Fruit fly (Drosophila melanogaster) whole organism, prepupa: ENCODE data around the gene Nthl1.
A peak's percentile ranks its signal among the peaks of the same experiment; 100 is the strongest.

Experiments used
- Blimp-1 ChIP-seq: fragments of 200-800 bp; sonication (Bioruptor generic); optimal IDR thresholded peaks from 3 replicates; lab custom pipeline; 2017; ENCODE audit warnings: missing biosample characterization, missing genetic modification characterization, mild to moderate bottlenecking, moderate library complexity, missing genetic modification reagents
- CG10631 ChIP-seq: fragments of 200-800 bp; sonication (Bioruptor generic); optimal IDR thresholded peaks from 2 replicates; lab custom pipeline; 2016; ENCODE audit warnings: missing biosample characterization, missing genetic modification characterization
- CG10669 ChIP-seq: fragments of 200-800 bp; sonication (Bioruptor generic); optimal IDR thresholded peaks from 3 replicates; lab custom pipeline; 2018; ENCODE audit warnings: missing biosample characterization, mild to moderate bottlenecking, missing genetic modification characterization, moderate library complexity
- CG11294 ChIP-seq: fragments of 200-800 bp; sonication (Bioruptor generic); IDR thresholded peaks from 2 replicates; pipeline ENCODE4 v1.3.6; 2022; ENCODE audit warnings: missing biosample characterization, missing genetic modification characterization
- CG11762 ChIP-seq: fragments of 200-800 bp; sonication (Bioruptor generic); optimal IDR thresholded peaks from 3 replicates; lab custom pipeline; 2016; ENCODE audit warnings: missing biosample characterization, missing genetic modification characterization; ENCODE audit not compliant: insufficient read depth
- CG11902 ChIP-seq: fragments of 200-800 bp; sonication (Bioruptor generic); optimal IDR thresholded peaks from 3 replicates; lab custom pipeline; 2016; ENCODE audit warnings: missing biosample characterization, missing genetic modification characterization
- CG15336 ChIP-seq: fragments of 200-800 bp; sonication (Bioruptor generic); IDR thresholded peaks from 2 replicates; pipeline ENCODE4 v1.3.6; 2022; ENCODE audit warnings: missing biosample characterization, missing genetic modification characterization
- CG1621 ChIP-seq: fragments of 200-800 bp; sonication (Bioruptor generic); optimal IDR thresholded peaks from 3 replicates; lab custom pipeline; 2018; ENCODE audit warnings: missing biosample characterization, mild to moderate bottlenecking, missing genetic modification characterization
- CG16779 ChIP-seq: fragments of 200-800 bp; sonication (Bioruptor generic); optimal IDR thresholded peaks from 3 replicates; lab custom pipeline; 2017; ENCODE audit warnings: missing biosample characterization, mild to moderate bottlenecking, missing genetic modification characterization
- CG3032 ChIP-seq: fragments of 200-800 bp; optimal IDR thresholded peaks from 2 replicates; lab custom pipeline; 2019; ENCODE audit warnings: missing biosample characterization, mild to moderate bottlenecking, missing genetic modification characterization, moderate library complexity
- CG32006 ChIP-seq: fragments of 200-800 bp; sonication (Bioruptor generic); optimal IDR thresholded peaks from 3 replicates; lab custom pipeline; 2017; ENCODE audit warnings: missing biosample characterization, mild to moderate bottlenecking, missing genetic modification characterization
- CG34406 ChIP-seq: fragments of 200-800 bp; sonication (Bioruptor generic); optimal IDR thresholded peaks from 3 replicates; lab custom pipeline; 2016; ENCODE audit warnings: missing biosample characterization, missing genetic modification characterization
- CG3919 ChIP-seq: fragments of 200-800 bp; sonication (Bioruptor generic); optimal IDR thresholded peaks from 3 replicates; lab custom pipeline; 2016; ENCODE audit warnings: missing biosample characterization, missing genetic modification characterization
- CG4318 ChIP-seq: fragments of 200-800 bp; sonication (Bioruptor generic); optimal IDR thresholded peaks from 3 replicates; lab custom pipeline; 2017; ENCODE audit warnings: missing biosample characterization, mild to moderate bottlenecking, missing genetic modification characterization
- CG6163 ChIP-seq: fragments of 200-800 bp; sonication (Bioruptor generic); IDR thresholded peaks from 3 replicates; pipeline ENCODE4 v1.3.6; 2022; ENCODE audit warnings: missing biosample characterization, missing genetic modification characterization
- CG6276 ChIP-seq: fragments of 200-800 bp; sonication (Bioruptor generic); optimal IDR thresholded peaks from 2 replicates; lab custom pipeline; 2017; ENCODE audit warnings: missing biosample characterization, mild to moderate bottlenecking, missing genetic modification characterization
- CG6808 ChIP-seq: fragments of 200-800 bp; sonication (Bioruptor generic); optimal IDR thresholded peaks from 3 replicates; lab custom pipeline; 2017; ENCODE audit warnings: missing biosample characterization, missing genetic modification characterization, mild to moderate bottlenecking, moderate library complexity, missing genetic modification reagents
- CG7368 ChIP-seq: fragments of 200-800 bp; sonication (Bioruptor generic); optimal IDR thresholded peaks from 3 replicates; lab custom pipeline; 2016; ENCODE audit warnings: missing biosample characterization, missing genetic modification characterization
- CG8119 ChIP-seq: fragments of 200-800 bp; sonication (Bioruptor generic); IDR thresholded peaks from 3 replicates; pipeline ENCODE4 v1.3.6; 2022; ENCODE audit warnings: missing biosample characterization, missing genetic modification characterization
- CG8319 ChIP-seq: fragments of 200-800 bp; sonication (Bioruptor generic); optimal IDR thresholded peaks from 3 replicates; lab custom pipeline; 2016; ENCODE audit warnings: missing biosample characterization, missing genetic modification characterization
- CG8632 ChIP-seq: fragments of 200-800 bp; sonication (Bioruptor generic); optimal IDR thresholded peaks from 3 replicates; lab custom pipeline; 2016; ENCODE audit warnings: missing biosample characterization, missing genetic modification characterization
- CG9139 ChIP-seq: fragments of 200-800 bp; sonication (Bioruptor generic); optimal IDR thresholded peaks from 3 replicates; lab custom pipeline; 2017; ENCODE audit warnings: missing biosample characterization, mild to moderate bottlenecking, missing genetic modification characterization
- Eip75B ChIP-seq: fragments of 200-800 bp; sonication (Bioruptor generic); optimal IDR thresholded peaks from 3 replicates; lab custom pipeline; 2016; ENCODE audit warnings: missing biosample characterization, missing genetic modification characterization
- Eip78C ChIP-seq: fragments of 200-800 bp; sonication (Bioruptor generic); peaks from one replicate; lab custom pipeline; 2016; ENCODE audit warnings: missing biosample characterization, missing genetic modification characterization
- Eip93F ChIP-seq: fragments of 200-800 bp; sonication (Bioruptor generic); optimal IDR thresholded peaks from 2 replicates; lab custom pipeline; 2016; ENCODE audit warnings: missing biosample characterization, mild to moderate bottlenecking, missing genetic modification characterization
- Ets21C ChIP-seq: fragments of 200-800 bp; sonication (Bioruptor generic); optimal IDR thresholded peaks from 3 replicates; lab custom pipeline; 2016; ENCODE audit warnings: missing biosample characterization, missing genetic modification characterization
- Ets96B ChIP-seq: fragments of 200-800 bp; optimal IDR thresholded peaks from 2 replicates; lab custom pipeline; 2019; ENCODE audit warnings: missing biosample characterization, mild to moderate bottlenecking, missing genetic modification characterization, moderate library complexity
- Gug ChIP-seq: fragments of 200-800 bp; sonication (Bioruptor generic); IDR thresholded peaks from 2 replicates; pipeline ENCODE4 v1.3.6; 2022; ENCODE audit warnings: missing biosample characterization, missing genetic modification characterization
- Hr39 ChIP-seq: fragments of 200-800 bp; sonication (Bioruptor generic); optimal IDR thresholded peaks from 2 replicates; lab custom pipeline; 2016; ENCODE audit warnings: missing biosample characterization, missing genetic modification characterization
- Hr4 ChIP-seq: fragments of 200-800 bp; sonication (Bioruptor generic); optimal IDR thresholded peaks from 3 replicates; lab custom pipeline; 2016; ENCODE audit warnings: missing biosample characterization, missing genetic modification characterization
- Lpt ChIP-seq: fragments of 200-800 bp; sonication (Bioruptor generic); optimal IDR thresholded peaks from 3 replicates; lab custom pipeline; 2016; ENCODE audit warnings: missing biosample characterization, missing genetic modification characterization
- OdsH ChIP-seq: fragments of 200-800 bp; sonication (Bioruptor generic); optimal IDR thresholded peaks from 3 replicates; lab custom pipeline; 2016; ENCODE audit warnings: missing biosample characterization, missing genetic modification characterization
- Smox ChIP-seq: fragments of 200-800 bp; sonication (Bioruptor generic); optimal IDR thresholded peaks from 3 replicates; lab custom pipeline; 2016; ENCODE audit warnings: missing biosample characterization, missing genetic modification characterization
- Sox14 ChIP-seq: fragments of 200-800 bp; sonication (Bioruptor generic); optimal IDR thresholded peaks from 3 replicates; lab custom pipeline; 2016; ENCODE audit warnings: missing biosample characterization, missing genetic modification characterization
- Sox15 ChIP-seq: fragments of 200-800 bp; sonication (Bioruptor generic); optimal IDR thresholded peaks from 3 replicates; lab custom pipeline; 2016; ENCODE audit warnings: missing biosample characterization, missing genetic modification characterization
- acj6 ChIP-seq: fragments of 200-800 bp; sonication (Bioruptor generic); optimal IDR thresholded peaks from 3 replicates; lab custom pipeline; 2016; ENCODE audit warnings: missing biosample characterization, missing genetic modification characterization
- dac ChIP-seq: fragments of 200-800 bp; sonication (Bioruptor generic); optimal IDR thresholded peaks from 2 replicates; lab custom pipeline; 2017; ENCODE audit warnings: missing biosample characterization, mild to moderate bottlenecking, missing genetic modification characterization
- dsx ChIP-seq: fragments of 200-800 bp; optimal IDR thresholded peaks from 3 replicates; lab custom pipeline; 2019; ENCODE audit warnings: missing biosample characterization, mild to moderate bottlenecking, missing genetic modification characterization, moderate library complexity; ENCODE audit not compliant: poor library complexity, severe bottlenecking
- eg ChIP-seq: fragments of 200-800 bp; sonication (Bioruptor generic); IDR thresholded peaks from 3 replicates; pipeline ENCODE4 v1.3.6; 2022; ENCODE audit warnings: missing biosample characterization, missing genetic modification characterization
- fd59A ChIP-seq: fragments of 200-800 bp; sonication (Bioruptor generic); optimal IDR thresholded peaks from 2 replicates; lab custom pipeline; 2017; ENCODE audit warnings: missing biosample characterization, mild to moderate bottlenecking, missing genetic modification characterization, missing genetic modification reagents
- fd85E ChIP-seq: fragments of 200-800 bp; sonication (Bioruptor generic); optimal IDR thresholded peaks from 3 replicates; lab custom pipeline; 2016; ENCODE audit warnings: missing biosample characterization, missing genetic modification characterization
- fkh ChIP-seq: fragments of 200-800 bp; sonication (Bioruptor generic); optimal IDR thresholded peaks from 3 replicates; lab custom pipeline; 2017; ENCODE audit warnings: missing biosample characterization, mild to moderate bottlenecking, missing genetic modification characterization, moderate library complexity
- lz ChIP-seq: fragments of 200-800 bp; sonication (Bioruptor generic); optimal IDR thresholded peaks from 3 replicates; lab custom pipeline; 2016; ENCODE audit warnings: missing biosample characterization, missing genetic modification characterization
- pdm3 ChIP-seq: fragments of 200-800 bp; sonication (Bioruptor generic); optimal IDR thresholded peaks from 3 replicates; lab custom pipeline; 2016; ENCODE audit warnings: missing biosample characterization, missing genetic modification characterization
- salr ChIP-seq, 2 experiments: fragments of 200-800 bp; sonication (Bioruptor generic); optimal IDR thresholded peaks; 3 replicates each; lab custom pipeline; 2016 to 2018; ENCODE audit warnings: missing biosample characterization in 2 of 2, missing genetic modification characterization in 2 of 2, mild to moderate bottlenecking in 1 of 2
- ss ChIP-seq, 2 experiments: fragments of 200-800 bp; sonication (Bioruptor generic); optimal IDR thresholded peaks; 2 replicates in 1 of 2; 3 replicates in 1 of 2; lab custom pipeline; 2017 to 2018; ENCODE audit warnings: mild to moderate bottlenecking in 2 of 2, missing biosample characterization in 2 of 2, missing genetic modification characterization in 2 of 2, moderate library complexity in 1 of 2
- svp ChIP-seq: fragments of 200-800 bp; sonication (Bioruptor generic); peaks from one replicate; lab custom pipeline; 2016; ENCODE audit warnings: missing biosample characterization, missing genetic modification characterization
- topi ChIP-seq: fragments of 200-800 bp; sonication (Bioruptor generic); optimal IDR thresholded peaks from 3 replicates; lab custom pipeline; 2016; ENCODE audit warnings: missing biosample characterization, missing genetic modification characterization
- vri ChIP-seq: fragments of 200-800 bp; sonication (Bioruptor generic); optimal IDR thresholded peaks from 3 replicates; lab custom pipeline; 2016; ENCODE audit warnings: missing biosample characterization, mild to moderate bottlenecking, missing genetic modification characterization

Gene Nthl1

dm6 chr2L:20942206-20942863 lies 14.7 kb upstream of the Nthl1 start (continued):
- no peak for TF ChIP-seq CG6808
- no peak for TF ChIP-seq fkh (GFP tag; lab: Kevin White, UChicago)
- TF ChIP-seq CG9139 (GFP tag; lab: Kevin White, UChicago): no peak
- TF ChIP-seq Eip78C (GFP tag; lab: Kevin White, UChicago): peak; percentile 77
- TF ChIP-seq CG1621: no peak
- no peak for TF ChIP-seq CG8119
- TF ChIP-seq CG15336 (GFP tag; lab: Robert Waterston, UW): peak; percentile 38
- no peak for TF ChIP-seq Smox
- TF ChIP-seq svp (GFP tag; lab: Kevin White, UChicago): peak; percentile 36
- peak; percentile 19 for TF ChIP-seq CG34406 (GFP tag; lab: Kevin White, UChicago)
- TF ChIP-seq CG11294 (GFP tag; lab: Robert Waterston, UW): no peak
- TF ChIP-seq CG7368 (GFP tag; lab: Kevin White, UChicago): no peak

- no peak for TF ChIP-seq Gug (GFP tag; lab: Robert Waterston, UW)
- no peak for TF ChIP-seq CG8632
- TF ChIP-seq CG4318 (GFP tag; lab: Kevin White, UChicago): peak; percentile 43
- TF ChIP-seq fd59A: peak; percentile 61
- no peak for TF ChIP-seq CG8119
- TF ChIP-seq fd85E (GFP tag; lab: Kevin White, UChicago): no peak
- TF ChIP-seq CG9139 (GFP tag; lab: Kevin White, UChicago): no peak
- no peak for TF ChIP-seq CG3032
- no peak for TF ChIP-seq CG11294 (GFP tag; lab: Robert Waterston, UW)
- no peak for TF ChIP-seq dsx (GFP tag; lab: Kevin White, UChicago)
- TF ChIP-seq Sox15 (GFP tag; lab: Kevin White, UChicago): peak; percentile 28
- peak; percentile 7 for TF ChIP-seq Smox
- peak; percentile 20 for TF ChIP-seq OdsH
- TF ChIP-seq CG1621: no peak
- TF ChIP-seq vri (GFP tag; lab: Kevin White, UChicago): no peak
- TF ChIP-seq Ets96B (tag; lab: Kevin White, UChicago): no peak
- peak; percentile 40 for TF ChIP-seq Hr39 (GFP tag; lab: Kevin White, UChicago)
- TF ChIP-seq Lpt: no peak
- TF ChIP-seq salr (GFP tag; optimal IDR thresholded peaks at IDR 0.05; lab: Kevin White, UChicago): peak in 1 of 2 experiments; percentile 34
- peak in 1 of 2 experiments; percentile 24 for TF ChIP-seq ss (GFP tag; optimal IDR thresholded peaks at IDR 0.05; lab: Kevin White, UChicago)
- TF ChIP-seq CG8319: no peak
- TF ChIP-seq CG11902 (GFP tag; lab: Kevin White, UChicago): peak; percentile 20
- TF ChIP-seq CG16779: no peak
- peak; percentile 49 for TF ChIP-seq topi (GFP tag; lab: Kevin White, UChicago)
- TF ChIP-seq pdm3 (GFP tag; lab: Kevin White, UChicago): peak; percentile 13
- no peak for TF ChIP-seq CG10669
- peak; percentile 18 for TF ChIP-seq Ets21C
- no peak for TF ChIP-seq dac (GFP tag; lab: Kevin White, UChicago)
- TF ChIP-seq CG11762 (GFP tag; lab: Kevin White, UChicago): no peak
- no peak for TF ChIP-seq Blimp-1 (GFP tag; lab: Kevin White, UChicago)
- TF ChIP-seq acj6 (GFP tag; lab: Kevin White, UChicago): peak; percentile 28
- peak; percentile 11 for TF ChIP-seq CG3919
- TF ChIP-seq CG10631: peak; percentile 47
- peak; percentile 36 for TF ChIP-seq Sox14 (GFP tag; lab: Kevin White, UChicago)
- peak; percentile 53 for TF ChIP-seq CG32006
- TF ChIP-seq CG6276 (GFP tag; lab: Kevin White, UChicago): no peak
- TF ChIP-seq lz (GFP tag; lab: Kevin White, UChicago): peak; percentile 23
- peak; percentile 21 for TF ChIP-seq Eip75B (GFP tag; lab: Kevin White, UChicago)
- no peak for TF ChIP-seq Eip93F (GFP tag; lab: Kevin White, UChicago)
- TF ChIP-seq Hr4 (GFP tag; lab: Kevin White, UChicago): no peak
- no peak for TF ChIP-seq eg (GFP tag; lab: Robert Waterston, UW)
- no peak for TF ChIP-seq fkh (GFP tag; lab: Kevin White, UChicago)
- no peak for TF ChIP-seq CG6163 (GFP tag; lab: Robert Waterston, UW)
Measured at dm6 chr2L:20940738-20941137, 13.1 kb upstream of the Nthl1 start.
